Fruit fly (Drosophila melanogaster) whole organism, prepupa: ENCODE results near the gene Faa.

Experiments used
- CG10669 ChIP-seq: fragments of 200-800 bp; sonication (Bioruptor generic); optimal IDR thresholded peaks from 3 replicates; lab custom pipeline; 2018; ENCODE audit warnings: missing biosample characterization, mild to moderate bottlenecking, missing genetic modification characterization, moderate library complexity
- CG11294 ChIP-seq: fragments of 200-800 bp; sonication (Bioruptor generic); IDR thresholded peaks from 2 replicates; pipeline ENCODE4 v1.3.6; 2022; ENCODE audit warnings: missing biosample characterization, missing genetic modification characterization
- CG11902 ChIP-seq: fragments of 200-800 bp; sonication (Bioruptor generic); optimal IDR thresholded peaks from 3 replicates; lab custom pipeline; 2016; ENCODE audit warnings: missing biosample characterization, missing genetic modification characterization
- CG15336 ChIP-seq: fragments of 200-800 bp; sonication (Bioruptor generic); IDR thresholded peaks from 2 replicates; pipeline ENCODE4 v1.3.6; 2022; ENCODE audit warnings: missing biosample characterization, missing genetic modification characterization
- CG1621 ChIP-seq: fragments of 200-800 bp; sonication (Bioruptor generic); optimal IDR thresholded peaks from 3 replicates; lab custom pipeline; 2018; ENCODE audit warnings: missing biosample characterization, mild to moderate bottlenecking, missing genetic modification characterization
- CG3032 ChIP-seq: fragments of 200-800 bp; optimal IDR thresholded peaks from 2 replicates; lab custom pipeline; 2019; ENCODE audit warnings: missing biosample characterization, mild to moderate bottlenecking, missing genetic modification characterization, moderate library complexity
- CG6163 ChIP-seq: fragments of 200-800 bp; sonication (Bioruptor generic); IDR thresholded peaks from 3 replicates; pipeline ENCODE4 v1.3.6; 2022; ENCODE audit warnings: missing biosample characterization, missing genetic modification characterization
- CG6276 ChIP-seq: fragments of 200-800 bp; sonication (Bioruptor generic); optimal IDR thresholded peaks from 2 replicates; lab custom pipeline; 2017; ENCODE audit warnings: missing biosample characterization, mild to moderate bottlenecking, missing genetic modification characterization
- CG6792 ChIP-seq: fragments of 200-800 bp; sonication (Bioruptor generic); optimal IDR thresholded peaks from 3 replicates; lab custom pipeline; 2016; ENCODE audit warnings: missing biosample characterization, missing genetic modification characterization
- CG6808 ChIP-seq: fragments of 200-800 bp; sonication (Bioruptor generic); optimal IDR thresholded peaks from 3 replicates; lab custom pipeline; 2017; ENCODE audit warnings: missing biosample characterization, missing genetic modification characterization, mild to moderate bottlenecking, moderate library complexity, missing genetic modification reagents
- CG6854 ChIP-seq: fragments of 200-800 bp; sonication (Bioruptor generic); optimal IDR thresholded peaks from 2 replicates; lab custom pipeline; 2017; ENCODE audit warnings: missing biosample characterization, mild to moderate bottlenecking, missing genetic modification characterization
- CG8119 ChIP-seq: fragments of 200-800 bp; sonication (Bioruptor generic); IDR thresholded peaks from 3 replicates; pipeline ENCODE4 v1.3.6; 2022; ENCODE audit warnings: missing biosample characterization, missing genetic modification characterization
- CG8319 ChIP-seq: fragments of 200-800 bp; sonication (Bioruptor generic); optimal IDR thresholded peaks from 3 replicates; lab custom pipeline; 2016; ENCODE audit warnings: missing biosample characterization, missing genetic modification characterization
- CG9139 ChIP-seq: fragments of 200-800 bp; sonication (Bioruptor generic); optimal IDR thresholded peaks from 3 replicates; lab custom pipeline; 2017; ENCODE audit warnings: missing biosample characterization, mild to moderate bottlenecking, missing genetic modification characterization
- Eip78C ChIP-seq: fragments of 200-800 bp; sonication (Bioruptor generic); peaks from one replicate; lab custom pipeline; 2016; ENCODE audit warnings: missing biosample characterization, missing genetic modification characterization
- Gug ChIP-seq: fragments of 200-800 bp; sonication (Bioruptor generic); IDR thresholded peaks from 2 replicates; pipeline ENCODE4 v1.3.6; 2022; ENCODE audit warnings: missing biosample characterization, missing genetic modification characterization
- Hr38 ChIP-seq: sonication (Bioruptor generic); optimal IDR thresholded peaks from 2 replicates; lab custom pipeline; 2016; ENCODE audit warnings: missing biosample characterization, missing genetic modification characterization
- Hr39 ChIP-seq: fragments of 200-800 bp; sonication (Bioruptor generic); optimal IDR thresholded peaks from 2 replicates; lab custom pipeline; 2016; ENCODE audit warnings: missing biosample characterization, missing genetic modification characterization
- Hr4 ChIP-seq: fragments of 200-800 bp; sonication (Bioruptor generic); optimal IDR thresholded peaks from 3 replicates; lab custom pipeline; 2016; ENCODE audit warnings: missing biosample characterization, missing genetic modification characterization
- Lpt ChIP-seq: fragments of 200-800 bp; sonication (Bioruptor generic); optimal IDR thresholded peaks from 3 replicates; lab custom pipeline; 2016; ENCODE audit warnings: missing biosample characterization, missing genetic modification characterization
- Smox ChIP-seq: fragments of 200-800 bp; sonication (Bioruptor generic); optimal IDR thresholded peaks from 3 replicates; lab custom pipeline; 2016; ENCODE audit warnings: missing biosample characterization, missing genetic modification characterization
- Sox102F ChIP-seq: fragments of 200-800 bp; sonication (Bioruptor generic); optimal IDR thresholded peaks from 2 replicates; lab custom pipeline; 2016; ENCODE audit warnings: missing biosample characterization, mild to moderate bottlenecking, missing genetic modification characterization
- Sox14 ChIP-seq: fragments of 200-800 bp; sonication (Bioruptor generic); optimal IDR thresholded peaks from 3 replicates; lab custom pipeline; 2016; ENCODE audit warnings: missing biosample characterization, missing genetic modification characterization
- Sox15 ChIP-seq: fragments of 200-800 bp; sonication (Bioruptor generic); optimal IDR thresholded peaks from 3 replicates; lab custom pipeline; 2016; ENCODE audit warnings: missing biosample characterization, missing genetic modification characterization
- acj6 ChIP-seq: fragments of 200-800 bp; sonication (Bioruptor generic); optimal IDR thresholded peaks from 3 replicates; lab custom pipeline; 2016; ENCODE audit warnings: missing biosample characterization, missing genetic modification characterization
- cyc ChIP-seq: fragments of 200-800 bp; sonication (Bioruptor generic); optimal IDR thresholded peaks from 3 replicates; lab custom pipeline; 2016; ENCODE audit warnings: missing biosample characterization, missing genetic modification characterization
- dac ChIP-seq: fragments of 200-800 bp; sonication (Bioruptor generic); optimal IDR thresholded peaks from 2 replicates; lab custom pipeline; 2017; ENCODE audit warnings: missing biosample characterization, mild to moderate bottlenecking, missing genetic modification characterization
- dsx ChIP-seq: fragments of 200-800 bp; optimal IDR thresholded peaks from 3 replicates; lab custom pipeline; 2019; ENCODE audit warnings: missing biosample characterization, mild to moderate bottlenecking, missing genetic modification characterization, moderate library complexity; ENCODE audit not compliant: poor library complexity, severe bottlenecking
- eg ChIP-seq: fragments of 200-800 bp; sonication (Bioruptor generic); IDR thresholded peaks from 3 replicates; pipeline ENCODE4 v1.3.6; 2022; ENCODE audit warnings: missing biosample characterization, missing genetic modification characterization
- esn ChIP-seq: fragments of 200-800 bp; sonication (Bioruptor generic); optimal IDR thresholded peaks from 2 replicates; lab custom pipeline; 2016; ENCODE audit warnings: missing biosample characterization, mild to moderate bottlenecking, missing genetic modification characterization, moderate library complexity
- fd59A ChIP-seq: fragments of 200-800 bp; sonication (Bioruptor generic); optimal IDR thresholded peaks from 2 replicates; lab custom pipeline; 2017; ENCODE audit warnings: missing biosample characterization, mild to moderate bottlenecking, missing genetic modification characterization, missing genetic modification reagents
- fd85E ChIP-seq: fragments of 200-800 bp; sonication (Bioruptor generic); optimal IDR thresholded peaks from 3 replicates; lab custom pipeline; 2016; ENCODE audit warnings: missing biosample characterization, missing genetic modification characterization
- fkh ChIP-seq: fragments of 200-800 bp; sonication (Bioruptor generic); optimal IDR thresholded peaks from 3 replicates; lab custom pipeline; 2017; ENCODE audit warnings: missing biosample characterization, mild to moderate bottlenecking, missing genetic modification characterization, moderate library complexity
- lz ChIP-seq: fragments of 200-800 bp; sonication (Bioruptor generic); optimal IDR thresholded peaks from 3 replicates; lab custom pipeline; 2016; ENCODE audit warnings: missing biosample characterization, missing genetic modification characterization
- net ChIP-seq: fragments of 200-800 bp; sonication (Bioruptor generic); optimal IDR thresholded peaks from 3 replicates; lab custom pipeline; 2016; ENCODE audit warnings: missing biosample characterization, missing genetic modification characterization
- salr ChIP-seq, 2 experiments: fragments of 200-800 bp; sonication (Bioruptor generic); optimal IDR thresholded peaks; 3 replicates each; lab custom pipeline; 2016 to 2018; ENCODE audit warnings: missing biosample characterization in 2 of 2, missing genetic modification characterization in 2 of 2, mild to moderate bottlenecking in 1 of 2
- spab ChIP-seq: fragments of 200-800 bp; sonication (Bioruptor generic); optimal IDR thresholded peaks from 2 replicates; lab custom pipeline; 2017; ENCODE audit warnings: missing biosample characterization, mild to moderate bottlenecking, missing genetic modification characterization, missing genetic modification reagents
- ss ChIP-seq, 2 experiments: fragments of 200-800 bp; sonication (Bioruptor generic); optimal IDR thresholded peaks; 2 replicates in 1 of 2; 3 replicates in 1 of 2; lab custom pipeline; 2017 to 2018; ENCODE audit warnings: mild to moderate bottlenecking in 2 of 2, missing biosample characterization in 2 of 2, missing genetic modification characterization in 2 of 2, moderate library complexity in 1 of 2

Gene Faa

dm6 chr3L:4088694-4089190, 15.0 kb upstream of the Faa start, which contains the start of gene Gad1:
Gene Gad1, minus strand, starts transcription at chr3L:4088744.
- TF ChIP-seq dsx (no peak), eg (GFP tag; lab: Robert Waterston, UW) (no peak), CG8319 (GFP tag; lab: Kevin White, UChicago) (no peak), CG15336 (GFP tag; lab: Robert Waterston, UW) (no peak), CG11902 (GFP tag; lab: Kevin White, UChicago) (no peak), Eip78C (no peak), CG1621 (tag; lab: Kevin White, UChicago) (no peak), Sox14 (GFP tag; lab: Kevin White, UChicago) (no peak), esn (GFP tag; lab: Kevin White, UChicago) (no peak), acj6 (GFP tag; lab: Kevin White, UChicago) (no peak), lz (GFP tag; lab: Kevin White, UChicago) (no peak), CG10669 (GFP tag; lab: Kevin White, UChicago) (no peak), CG9139 (no peak), fkh (no peak), CG6163 (GFP tag; lab: Robert Waterston, UW) (no peak), Sox15 (no peak), cyc (GFP tag; lab: Kevin White, UChicago) (no peak), CG11294 (GFP tag; lab: Robert Waterston, UW) (no peak), CG6854 (GFP tag; lab: Kevin White, UChicago) (no peak)

- TF ChIP-seq dac (GFP tag; lab: Kevin White, UChicago), result no peak
- no peak for TF ChIP-seq CG6163 (GFP tag; lab: Robert Waterston, UW)
- TF ChIP-seq eg (GFP tag; lab: Robert Waterston, UW), result no peak
- no peak for TF ChIP-seq CG8119 (GFP tag; lab: Robert Waterston, UW)
- no peak for TF ChIP-seq ss (GFP tag; optimal IDR thresholded peaks at IDR 0.05; lab: Kevin White, UChicago)
- TF ChIP-seq esn (GFP tag; lab: Kevin White, UChicago), result no peak
- no peak for TF ChIP-seq CG1621 (tag; lab: Kevin White, UChicago)
- no peak for TF ChIP-seq dsx
- no peak for TF ChIP-seq CG11902 (GFP tag; lab: Kevin White, UChicago)
- no peak for TF ChIP-seq CG6792 (GFP tag; lab: Kevin White, UChicago)
- no peak for TF ChIP-seq CG6276
- TF ChIP-seq CG6854 (GFP tag; lab: Kevin White, UChicago), result no peak
- no peak for TF ChIP-seq spab (GFP tag; lab: Kevin White, UChicago)
- TF ChIP-seq net (GFP tag; lab: Kevin White, UChicago), result no peak
- TF ChIP-seq CG15336 (GFP tag; lab: Robert Waterston, UW), result no peak
- no peak for TF ChIP-seq fd85E (GFP tag; lab: Kevin White, UChicago)
- no peak for TF ChIP-seq CG6808 (GFP tag; lab: Kevin White, UChicago)
Observed at dm6 chr3L:4087281-4087680, 13.5 kb upstream of the Faa start, which contains the start of gene CG14989. Gene CG14989, plus strand, starts transcription at chr3L:4087581.

dm6 chr3L:4085867-4086266, 12.1 kb upstream of the Faa start:
- TF ChIP-seq Lpt (no peak), esn (GFP tag; lab: Kevin White, UChicago) (no peak), Hr38 (no peak), CG3032 (no peak), Smox (GFP tag; lab: Kevin White, UChicago) (no peak), fd59A (GFP tag; lab: Kevin White, UChicago) (no peak), CG6163 (GFP tag; lab: Robert Waterston, UW) (no peak), Sox102F (GFP tag; lab: Kevin White, UChicago) (no peak), Hr4 (no peak)

- TF ChIP-seq Gug (no peak), salr (GFP tag; optimal IDR thresholded peaks at IDR 0.05; lab: Kevin White, UChicago) (no peak), cyc (GFP tag; lab: Kevin White, UChicago) (no peak), ss (GFP tag; optimal IDR thresholded peaks at IDR 0.05; lab: Kevin White, UChicago) (no peak), CG6163 (GFP tag; lab: Robert Waterston, UW) (no peak), net (GFP tag; lab: Kevin White, UChicago) (no peak), eg (GFP tag; lab: Robert Waterston, UW) (no peak), Hr39 (GFP tag; lab: Kevin White, UChicago) (no peak)
Observed at dm6 chr3L:4083442-4083841, 9.7 kb upstream of the Faa start.
